Fruit fly (Drosophila melanogaster): ENCODE results near the gene IPIP.

dm6 chr2L:6035155-6035554 lies 12.6 kb upstream of the IPIP start:
- TF ChIP-seq sens-2 (GFP tag; IDR thresholded peaks at IDR 0.05) (no peak), CG10321 (GFP tag; IDR thresholded peaks at IDR 0.05) (no peak), H15 (GFP tag; IDR thresholded peaks at IDR 0.05) (no peak), CG11696 (GFP tag; IDR thresholded peaks at IDR 0.05) (no peak), schlank (tag; optimal IDR thresholded peaks at IDR 0.05) (no peak), CrebB (tag; optimal IDR thresholded peaks at IDR 0.05) (no peak), klu (GFP tag; IDR thresholded peaks at IDR 0.05) (no peak)
